Worm (Caenorhabditis elegans): ENCODE measurements around the gene ZK686.3.
A peak's percentile ranks its signal among the peaks of the same experiment; 100 is the strongest.

The ZK686.3 gene

DNA sequence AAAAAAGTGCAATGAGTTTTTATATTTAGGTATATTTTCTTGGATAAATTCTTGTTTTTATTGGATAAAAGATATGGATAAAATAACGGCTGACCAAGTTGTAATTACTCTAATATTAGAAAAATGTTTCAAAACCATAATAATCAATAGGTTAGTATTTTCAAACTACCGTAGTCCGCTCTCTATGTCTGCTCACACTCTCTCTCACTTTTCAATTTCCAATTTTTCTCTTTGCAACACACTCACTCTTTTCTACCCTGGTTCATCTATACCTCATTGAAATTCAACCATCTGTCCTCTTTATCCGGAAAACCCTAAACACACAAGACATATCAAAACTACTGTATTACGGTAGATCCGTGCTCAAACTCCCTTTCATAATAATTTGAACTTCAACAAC is 10.4 kb upstream of the ZK686.3 start:
- no peak for TF ChIP-seq nhr-25 (tag; optimal IDR thresholded peaks at IDR 0.05; ENCODE audit: borderline replicate concordance, insufficient read depth)
- TF ChIP-seq egl-27 (tag; optimal IDR thresholded peaks at IDR 0.05) = no peak
- no peak for TF ChIP-seq F26F4.8 (GFP tag; conservative IDR thresholded peaks at IDR 0.05)
- TF ChIP-seq madf-5 (GFP tag; IDR thresholded peaks at IDR 0.05) = no peak
- no peak for TF ChIP-seq Y105C5A.15 (GFP tag; IDR thresholded peaks at IDR 0.05)
- TF ChIP-seq ZK546.5 (tag; optimal IDR thresholded peaks at IDR 0.05) = no peak
- no peak for TF ChIP-seq Y5F2A.4 (GFP tag; optimal IDR thresholded peaks at IDR 0.05)
- TF ChIP-seq tag-97 (GFP tag; IDR thresholded peaks at IDR 0.05) = no peak
- TF ChIP-seq zag-1 (tag; optimal IDR thresholded peaks at IDR 0.05) = no peak
- no peak for TF ChIP-seq ama-1 (optimal IDR thresholded peaks at IDR 0.05)
- TF ChIP-seq F10B5.3 (tag; optimal IDR thresholded peaks at IDR 0.05) = no peak
- TF ChIP-seq zip-2 (tag; optimal IDR thresholded peaks at IDR 0.05) = no peak
- no peak for TF ChIP-seq fkh-10 (GFP tag; optimal IDR thresholded peaks at IDR 0.05)

DNA sequence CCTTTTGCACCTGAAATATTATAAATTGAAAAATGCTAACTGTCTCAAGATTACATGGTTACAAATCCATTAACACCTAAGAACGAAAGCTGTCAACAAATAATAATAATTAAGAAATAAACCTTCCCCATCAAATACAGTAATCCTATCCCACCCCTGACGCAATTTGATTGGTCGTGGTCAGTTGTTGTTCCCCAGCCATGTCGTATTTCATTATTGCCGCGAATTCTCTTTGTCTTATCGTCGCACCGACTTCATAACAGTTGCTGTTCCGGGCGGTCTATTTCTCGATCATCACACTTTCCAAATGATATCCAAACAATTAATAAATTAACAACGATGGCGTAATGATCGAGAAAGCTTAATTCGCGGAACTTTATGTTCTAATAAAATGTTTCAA is 9.7 kb upstream of the ZK686.3 start:
- no peak for TF ChIP-seq zip-11 (GFP tag; IDR thresholded peaks at IDR 0.05)
- peak in 1 of 2 experiments; percentile 23 for TF ChIP-seq daf-16 (GFP tag; optimal IDR thresholded peaks at IDR 0.05)
- no peak for TF ChIP-seq daf-16 (tag; optimal IDR thresholded peaks at IDR 0.05)
- TF ChIP-seq lsy-2 (tag; optimal IDR thresholded peaks at IDR 0.05) = peak in 1 of 2 experiments; percentile 74

DNA sequence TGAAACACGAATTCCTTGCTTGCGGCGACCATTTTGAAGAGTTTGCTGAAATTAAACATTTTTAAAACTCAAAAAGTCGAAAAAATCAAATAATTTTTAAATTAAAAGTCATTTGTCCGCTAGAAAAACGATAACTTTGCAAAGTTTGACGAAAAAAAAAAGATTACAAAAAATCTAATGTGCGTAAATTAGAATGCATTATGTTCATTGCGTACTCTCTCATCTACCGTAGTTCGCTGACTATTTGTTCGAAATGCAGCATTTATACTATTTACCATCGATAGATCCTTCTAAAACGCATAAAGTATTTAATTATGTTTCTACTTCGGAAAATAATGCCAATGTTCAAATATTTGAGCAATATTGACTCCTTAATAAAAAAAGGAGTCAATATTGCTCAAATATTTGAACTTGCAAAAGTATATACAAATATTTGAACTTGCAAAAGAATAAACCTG is 7.1 kb upstream of the ZK686.3 start, which contains the start of gene bath-15:
Gene bath-15 (minus strand): TSS at position 51 of the 458 bp plus-strand sequence.
- TF ChIP-seq dmd-8 (GFP tag; IDR thresholded peaks at IDR 0.05) = no peak
- no peak for TF ChIP-seq tra-1 (GFP tag; IDR thresholded peaks at IDR 0.05)
- TF ChIP-seq unc-62 (GFP tag; optimal IDR thresholded peaks at IDR 0.05 in 1 of 2) = peak in 1 of 2 experiments; percentile 77
- TF ChIP-seq unc-62 (tag; optimal IDR thresholded peaks at IDR 0.05) = no peak
- TF ChIP-seq gei-8 (GFP tag; optimal IDR thresholded peaks at IDR 0.05) = no peak
- TF ChIP-seq nhr-42 (GFP tag; IDR thresholded peaks at IDR 0.05) = no peak
- no peak for TF ChIP-seq aly-2 (tag; optimal IDR thresholded peaks at IDR 0.05)
- no peak for TF ChIP-seq zip-2 (tag; optimal IDR thresholded peaks at IDR 0.05)

ce11 chrIII:7773791-7774190 is 4.9 kb upstream of the ZK686.3 start:
- TF ChIP-seq ctbp-1 (GFP tag; IDR thresholded peaks at IDR 0.05) = 0 out of 2 replicates have a peak, but pooled peaks have one; percentile 13
- no peak for TF ChIP-seq ZK337.2 (GFP tag; IDR thresholded peaks at IDR 0.05)
- TF ChIP-seq snpc-1.2 (GFP tag; IDR thresholded peaks at IDR 0.05) = no peak
- TF ChIP-seq aha-1 (tag) = peak; percentile 57

ce11 chrIII:7772901-7773300 is 4.0 kb upstream of the ZK686.3 start, which contains the start of the genes ZK686.6 and ZK686.1:
Gene ZK686.6 (minus strand): TSS chrIII:7773001.
Gene ZK686.1 (plus strand): TSS chrIII:7773134.
- no peak for TF ChIP-seq nhr-28 (tag; optimal IDR thresholded peaks at IDR 0.05)
- no peak for TF ChIP-seq lir-3 (tag; optimal IDR thresholded peaks at IDR 0.05)
- TF ChIP-seq tag-97 (GFP tag; IDR thresholded peaks at IDR 0.05) = no peak
- no peak for TF ChIP-seq ceh-62 (tag; optimal IDR thresholded peaks at IDR 0.05)
- no peak for TF ChIP-seq hlh-11 (tag; optimal IDR thresholded peaks at IDR 0.05)
- no peak for TF ChIP-seq sdz-12 (GFP tag; optimal IDR thresholded peaks at IDR 0.05)
- TF ChIP-seq lin-29 (GFP tag; IDR thresholded peaks at IDR 0.05) = no peak
- TF ChIP-seq nhr-10 (tag; optimal IDR thresholded peaks at IDR 0.05) = no peak
- no peak for TF ChIP-seq pha-4 (GFP tag; IDR thresholded peaks at IDR 0.05)
- no peak for TF ChIP-seq pha-4 (tag; optimal IDR thresholded peaks at IDR 0.05)
- no peak for TF ChIP-seq rbr-2 (tag; optimal IDR thresholded peaks at IDR 0.05)
- TF ChIP-seq mdt-29 (GFP tag; IDR thresholded peaks at IDR 0.05) = no peak
- TF ChIP-seq ceh-28 (tag; optimal IDR thresholded peaks at IDR 0.05) = no peak
- TF ChIP-seq Y5F2A.4 (GFP tag; optimal IDR thresholded peaks at IDR 0.05) = no peak

All from whole organism, L4 larva.